Worm (Caenorhabditis elegans) whole organism, early embryonic: ENCODE measurements around the gene his-42.

Experiments used
- F13C5.2 ChIP-seq: sonication (generic microtip); optimal IDR thresholded peaks from 2 replicates; lab custom pipeline; 2017; ENCODE audit warnings: mild to moderate bottlenecking, missing genetic modification characterization, inconsistent platforms, missing compliant biosample characterization
- aly-1 ChIP-seq: sonication (generic microtip); optimal IDR thresholded peaks from 2 replicates; lab custom pipeline; 2016; ENCODE audit warnings: missing genetic modification characterization, missing compliant biosample characterization
- ama-1 ChIP-seq: fragments of 150-350 bp; optimal IDR thresholded peaks from 2 replicates; lab custom pipeline; 2014
- flt-1 ChIP-seq: fragments of 200-800 bp; sonication (Bioruptor generic); IDR thresholded peaks from 2 replicates; pipeline ENCODE4 v1.3.6; 2022; ENCODE audit warnings: missing genetic modification characterization, missing compliant biosample characterization
- hmbx-1 ChIP-seq: sonication (generic microtip); optimal IDR thresholded peaks from 2 replicates; lab custom pipeline; 2016; ENCODE audit warnings: mild to moderate bottlenecking, missing genetic modification characterization, missing compliant biosample characterization
- hmg-4 ChIP-seq: fragments of 200-800 bp; sonication (Bioruptor generic); optimal IDR thresholded peaks from 2 replicates; lab custom pipeline; 2018; ENCODE audit warnings: mild to moderate bottlenecking, missing genetic modification characterization, missing compliant biosample characterization
- scrt-1 ChIP-seq: fragments of 200-800 bp; sonication (Bioruptor generic); IDR thresholded peaks from 2 replicates; pipeline ENCODE4 v1.3.6; 2022; ENCODE audit warnings: missing genetic modification characterization, missing compliant biosample characterization
- tbx-37 ChIP-seq: fragments of 200-800 bp; sonication (Bioruptor generic); conservative IDR thresholded peaks from 2 replicates; pipeline ENCODE4 v1.3.6; 2022; ENCODE audit warnings: missing genetic modification reagents, missing genetic modification characterization, missing compliant biosample characterization
- tra-4 ChIP-seq: sonication (generic microtip); optimal IDR thresholded peaks from 2 replicates; lab custom pipeline; 2017; ENCODE audit warnings: missing genetic modification characterization, missing compliant biosample characterization

- TF ChIP-seq tra-4 (tag; lab: Kevin White, UChicago) (no peak), ama-1 (lab: Kevin White, UChicago) (no peak), aly-1 (no peak), flt-1 (GFP tag; lab: Robert Waterston, UW) (no peak), hmbx-1 (tag; lab: Kevin White, UChicago) (no peak), F13C5.2 (tag; lab: Kevin White, UChicago) (no peak), tbx-37 (no peak), hmg-4 (GFP tag; lab: Kevin White, UChicago) (no peak), scrt-1 (GFP tag; lab: Robert Waterston, UW) (no peak)
Measured at ce11 chrII:13815513-13815912, 13.0 kb downstream of the his-42 start.
